Fruit fly (Drosophila melanogaster) whole organism: ENCODE results near the gene Dh31.

ENCODE experiments used
- pan ChIP-seq: fragments of >200 bp; optimal IDR thresholded peaks from 2 replicates; lab custom pipeline; 2017
- psq ChIP-seq: fragments of >200 bp; optimal IDR thresholded peaks from 2 replicates; lab custom pipeline; 2017
- usp ChIP-seq: fragments of >200 bp; optimal IDR thresholded peaks from 2 replicates; lab custom pipeline; 2017; ENCODE audit warnings: missing biosample characterization, missing genetic modification characterization, mixed read lengths

dm6 chr2L:8532790-8533189 is 26.1 kb upstream of the Dh31 start:
- TF ChIP-seq usp (GFP tag; lab: Kevin White, UChicago) (no peak), psq (no peak), pan (no peak)
